Worm (Caenorhabditis elegans): Measurements from ENCODE around the gene F56D5.9.

ce11 chrIV:9451816-9452215, 29.5 kb upstream of the F56D5.9 start:
- TF ChIP-seq snpc-4 (GFP tag; optimal IDR thresholded peaks at IDR 0.05) (no peak), snpc-4 (tag; optimal IDR thresholded peaks at IDR 0.05) (no peak), lsl-1 (GFP tag; optimal IDR thresholded peaks at IDR 0.05) (no peak), ztf-26 (tag; optimal IDR thresholded peaks at IDR 0.05) (no peak), pha-4 (tag; optimal IDR thresholded peaks at IDR 0.05) (no peak), akir-1 (GFP tag; optimal IDR thresholded peaks at IDR 0.05) (no peak), dpff-1 (tag; optimal IDR thresholded peaks at IDR 0.05) (no peak), lsy-27 (tag; optimal IDR thresholded peaks at IDR 0.05; ENCODE audit: borderline replicate concordance, insufficient read depth) (no peak)
